Fruit fly (Drosophila melanogaster) whole organism, embryonic: Measurements from ENCODE around the gene HDAC3.
A peak's percentile ranks its signal among the peaks of the same experiment; 100 is the strongest.

ENCODE experiments used
- Atf-2 ChIP-seq: fragments of 200-800 bp; sonication (Bioruptor generic); optimal IDR thresholded peaks from 2 replicates; lab custom pipeline; 2016; ENCODE audit warnings: missing biosample characterization, missing genetic modification characterization
- Bdp1 ChIP-seq: fragments of 200-800 bp; sonication (Bioruptor generic); optimal IDR thresholded peaks from 3 replicates; lab custom pipeline; 2016; ENCODE audit warnings: missing biosample characterization, missing genetic modification characterization
- Blimp-1 ChIP-seq: fragments of 200-800 bp; sonication (Bioruptor generic); optimal IDR thresholded peaks from 3 replicates; lab custom pipeline; 2018; ENCODE audit warnings: missing biosample characterization, missing genetic modification characterization, mild to moderate bottlenecking, moderate library complexity, missing genetic modification reagents
- C15 ChIP-seq: fragments of 200-800 bp; sonication (Bioruptor generic); IDR thresholded peaks from 3 replicates; pipeline ENCODE4 v1.3.6; 2022; ENCODE audit warnings: missing biosample characterization, missing genetic modification characterization
- CG1024 ChIP-seq: fragments of 200-800 bp; sonication (Bioruptor generic); IDR thresholded peaks from 2 replicates; pipeline ENCODE4 v1.3.6; 2022; ENCODE audit warnings: missing biosample characterization, missing genetic modification characterization
- CG10366 ChIP-seq: fragments of 200-800 bp; sonication (Bioruptor generic); IDR thresholded peaks from 2 replicates; pipeline ENCODE4 v1.3.6; 2022; ENCODE audit warnings: missing biosample characterization, missing genetic modification characterization
- CG10565 ChIP-seq: fragments of 200-800 bp; sonication (Bioruptor generic); optimal IDR thresholded peaks from 3 replicates; lab custom pipeline; 2016; ENCODE audit warnings: missing biosample characterization, mild to moderate bottlenecking, missing genetic modification characterization
- CG10979 ChIP-seq: fragments of 200-800 bp; sonication (Bioruptor generic); optimal IDR thresholded peaks from 2 replicates; lab custom pipeline; 2018; ENCODE audit warnings: missing biosample characterization, mild to moderate bottlenecking, missing genetic modification characterization, moderate library complexity
- CG12155 ChIP-seq: fragments of 200-800 bp; sonication (Bioruptor generic); optimal IDR thresholded peaks from 3 replicates; lab custom pipeline; 2016; ENCODE audit warnings: missing biosample characterization, missing genetic modification characterization
- CG12236 ChIP-seq: fragments of 200-800 bp; sonication (Bioruptor generic); optimal IDR thresholded peaks from 2 replicates; lab custom pipeline; 2016; ENCODE audit warnings: missing biosample characterization, missing genetic modification characterization
- CG12391 ChIP-seq: fragments of 200-800 bp; sonication (Bioruptor generic); optimal IDR thresholded peaks from 3 replicates; lab custom pipeline; 2018; ENCODE audit warnings: missing biosample characterization, mild to moderate bottlenecking, missing genetic modification characterization, moderate library complexity
- CG14050 ChIP-seq: fragments of 200-800 bp; sonication (Bioruptor generic); IDR thresholded peaks from 3 replicates; pipeline ENCODE4 v1.3.6; 2022; ENCODE audit warnings: missing biosample characterization, missing genetic modification characterization
- CG14965 ChIP-seq: fragments of 200-800 bp; sonication (Bioruptor generic); optimal IDR thresholded peaks from 2 replicates; lab custom pipeline; 2016; ENCODE audit warnings: missing biosample characterization, missing genetic modification characterization, borderline replicate concordance
- CG15073 ChIP-seq: fragments of 200-800 bp; sonication (Bioruptor generic); optimal IDR thresholded peaks from 2 replicates; lab custom pipeline; 2016; ENCODE audit warnings: missing biosample characterization, missing genetic modification characterization
- CG15514 ChIP-seq: fragments of 200-800 bp; sonication (Bioruptor generic); optimal IDR thresholded peaks from 3 replicates; lab custom pipeline; 2017; ENCODE audit warnings: missing biosample characterization, missing genetic modification characterization, mild to moderate bottlenecking, moderate library complexity, missing genetic modification reagents
- CG1647 ChIP-seq: fragments of 200-800 bp; sonication (Bioruptor generic); optimal IDR thresholded peaks from 3 replicates; lab custom pipeline; 2016; ENCODE audit warnings: missing biosample characterization, missing genetic modification characterization
- CG17612 ChIP-seq: fragments of 200-800 bp; sonication (Bioruptor generic); IDR thresholded peaks from 2 replicates; pipeline ENCODE4 v1.3.6; 2022; ENCODE audit warnings: missing biosample characterization, missing genetic modification characterization
- CG17829 ChIP-seq: fragments of 200-800 bp; optimal IDR thresholded peaks from 2 replicates; lab custom pipeline; 2019; ENCODE audit warnings: missing biosample characterization, mild to moderate bottlenecking, missing genetic modification characterization, moderate library complexity
- CG30020 ChIP-seq: fragments of 200-800 bp; optimal IDR thresholded peaks from 2 replicates; lab custom pipeline; 2019; ENCODE audit warnings: missing biosample characterization, mild to moderate bottlenecking, missing genetic modification characterization, moderate library complexity
- CG34376 ChIP-seq: fragments of 200-800 bp; sonication (Bioruptor generic); optimal IDR thresholded peaks from 2 replicates; lab custom pipeline; 2018; ENCODE audit warnings: missing biosample characterization, mild to moderate bottlenecking, missing genetic modification characterization
- CG4360 ChIP-seq: fragments of 200-800 bp; sonication (Bioruptor generic); IDR thresholded peaks from 2 replicates; pipeline ENCODE4 v1.3.6; 2022; ENCODE audit warnings: missing biosample characterization, missing genetic modification characterization
- CG4730 ChIP-seq: fragments of 200-800 bp; sonication (Bioruptor generic); IDR thresholded peaks from 2 replicates; pipeline ENCODE4 v1.3.6; 2022; ENCODE audit warnings: missing biosample characterization, missing genetic modification characterization
- CG7839 ChIP-seq: fragments of 200-800 bp; sonication (Bioruptor generic); optimal IDR thresholded peaks from 3 replicates; lab custom pipeline; 2018; ENCODE audit warnings: missing biosample characterization, mild to moderate bottlenecking, missing genetic modification characterization, moderate library complexity
- CG8281 ChIP-seq: fragments of 200-800 bp; sonication (Bioruptor generic); optimal IDR thresholded peaks from 2 replicates; lab custom pipeline; 2018; ENCODE audit warnings: missing biosample characterization, mild to moderate bottlenecking, missing genetic modification characterization, moderate library complexity
- Ets65A ChIP-seq: fragments of 200-800 bp; sonication (Bioruptor generic); peaks from one replicate; lab custom pipeline; 2016; ENCODE audit warnings: missing biosample characterization, missing genetic modification characterization
- GATAe ChIP-seq: fragments of 200-800 bp; sonication (Bioruptor generic); conservative IDR thresholded peaks from 2 replicates; pipeline ENCODE4 v1.3.6; 2022; ENCODE audit warnings: missing biosample characterization, missing genetic modification characterization
- Lpt ChIP-seq: fragments of >200 bp; optimal IDR thresholded peaks from 2 replicates; lab custom pipeline; 2018; ENCODE audit warnings: missing biosample characterization, missing genetic modification characterization
- Med ChIP-seq: fragments of 200-800 bp; sonication (Bioruptor generic); peaks from one replicate; lab custom pipeline; 2016; ENCODE audit warnings: missing biosample characterization, missing genetic modification characterization, mild to moderate bottlenecking, inconsistent platforms, moderate library complexity
- Mrtf ChIP-seq: fragments of 200-800 bp; sonication (Bioruptor generic); IDR thresholded peaks from 3 replicates; pipeline ENCODE4 v1.3.6; 2022; ENCODE audit warnings: missing biosample characterization, missing genetic modification characterization
- Neu2 ChIP-seq: fragments of 200-800 bp; sonication (Bioruptor generic); optimal IDR thresholded peaks from 3 replicates; lab custom pipeline; 2016; ENCODE audit warnings: missing biosample characterization, missing genetic modification characterization, borderline replicate concordance
- Nf-YA ChIP-seq: fragments of 200-800 bp; sonication (Bioruptor generic); IDR thresholded peaks from 2 replicates; pipeline ENCODE4 v1.3.6; 2022; ENCODE audit warnings: missing biosample characterization, missing genetic modification characterization
- Scr ChIP-seq: fragments of 200-800 bp; sonication (Bioruptor generic); IDR thresholded peaks from 2 replicates; pipeline ENCODE4 v1.3.6; 2022; ENCODE audit warnings: missing biosample characterization, missing genetic modification characterization; ENCODE audit not compliant: partially characterized antibody
- chm ChIP-seq: fragments of 200-800 bp; sonication (Bioruptor generic); IDR thresholded peaks from 2 replicates; pipeline ENCODE4 v1.3.6; 2022; ENCODE audit warnings: missing biosample characterization, missing genetic modification characterization
- dati ChIP-seq: fragments of 200-800 bp; sonication (Bioruptor generic); IDR thresholded peaks from 2 replicates; pipeline ENCODE4 v1.3.6; 2022; ENCODE audit warnings: missing biosample characterization, missing genetic modification characterization
- esg ChIP-seq: fragments of 200-800 bp; sonication (Bioruptor generic); conservative IDR thresholded peaks from 2 replicates; pipeline ENCODE4 v1.3.6; 2022; ENCODE audit warnings: missing biosample characterization, missing genetic modification characterization
- gce ChIP-seq: fragments of 200-800 bp; sonication (Bioruptor generic); IDR thresholded peaks from 3 replicates; pipeline ENCODE4 v1.3.6; 2022; ENCODE audit warnings: missing biosample characterization, missing genetic modification characterization
- gcm2 ChIP-seq: fragments of 200-800 bp; sonication (Bioruptor generic); optimal IDR thresholded peaks from 2 replicates; lab custom pipeline; 2016; ENCODE audit warnings: missing biosample characterization, missing genetic modification characterization
- gsb-n ChIP-seq: fragments of 200-800 bp; sonication (Bioruptor generic); optimal IDR thresholded peaks from 3 replicates; lab custom pipeline; 2018; ENCODE audit warnings: missing biosample characterization, mild to moderate bottlenecking, missing genetic modification characterization
- ind ChIP-seq: fragments of 200-800 bp; sonication (Bioruptor generic); optimal IDR thresholded peaks from 3 replicates; lab custom pipeline; 2016; ENCODE audit warnings: missing biosample characterization, missing genetic modification characterization
- lilli ChIP-seq: fragments of 200-800 bp; sonication (Bioruptor generic); optimal IDR thresholded peaks from 3 replicates; lab custom pipeline; 2016; ENCODE audit warnings: missing biosample characterization, missing genetic modification characterization
- lola ChIP-seq, 3 experiments: fragments of >200 bp in 2 of 3; fragments of 200-800 bp in 1 of 3; sonication (Bioruptor generic) in 1 of 3; optimal IDR thresholded peaks; 2 replicates each; lab custom pipeline; 2017 to 2019; ENCODE audit warnings: missing biosample characterization in 3 of 3, missing genetic modification characterization in 3 of 3, mild to moderate bottlenecking in 1 of 3, moderate library complexity in 1 of 3
- maf-S ChIP-seq: fragments of 200-800 bp; sonication (Bioruptor generic); optimal IDR thresholded peaks from 2 replicates; lab custom pipeline; 2016; ENCODE audit warnings: missing biosample characterization, missing genetic modification characterization
- pita ChIP-seq: fragments of 200-800 bp; sonication (Bioruptor generic); optimal IDR thresholded peaks from 2 replicates; lab custom pipeline; 2017; ENCODE audit warnings: missing biosample characterization, mild to moderate bottlenecking, missing genetic modification characterization
- ro ChIP-seq: fragments of 200-800 bp; sonication (Bioruptor generic); IDR thresholded peaks from 2 replicates; pipeline ENCODE4 v1.3.6; 2022; ENCODE audit warnings: missing biosample characterization, missing genetic modification characterization
- row ChIP-seq: fragments of 200-800 bp; sonication (Bioruptor generic); IDR thresholded peaks from 3 replicates; pipeline ENCODE4 v1.3.6; 2022; ENCODE audit warnings: missing biosample characterization, missing genetic modification characterization
- salm ChIP-seq: fragments of 200-800 bp; sonication (Bioruptor generic); optimal IDR thresholded peaks from 2 replicates; lab custom pipeline; 2018; ENCODE audit warnings: missing biosample characterization, mild to moderate bottlenecking, missing genetic modification characterization
- sug ChIP-seq: fragments of 200-800 bp; optimal IDR thresholded peaks from 2 replicates; lab custom pipeline; 2019; ENCODE audit warnings: missing biosample characterization, mild to moderate bottlenecking, missing genetic modification characterization, moderate library complexity
- trem ChIP-seq: fragments of 200-800 bp; optimal IDR thresholded peaks from 3 replicates; lab custom pipeline; 2019; ENCODE audit warnings: missing biosample characterization, mild to moderate bottlenecking, missing genetic modification characterization, moderate library complexity
- trh ChIP-seq: fragments of 200-800 bp; sonication (Bioruptor generic); optimal IDR thresholded peaks from 2 replicates; lab custom pipeline; 2016; ENCODE audit warnings: missing biosample characterization, missing genetic modification characterization
- zfh1 ChIP-seq: fragments of 200-800 bp; sonication (Bioruptor generic); IDR thresholded peaks from 3 replicates; pipeline ENCODE4 v1.3.6; 2022; ENCODE audit warnings: missing biosample characterization, missing genetic modification characterization

HDAC3 gene

dm6 chr3R:5517002-5517875, 42.8 kb upstream of the HDAC3 start, which contains the start of gene Itpr (continued):
- no peak for TF ChIP-seq CG15514 (GFP tag; lab: Kevin White, UChicago)
- peak; percentile 9; the same call in 1 of the 2 replicates for TF ChIP-seq CG4360 (GFP tag; lab: Robert Waterston, UW)
- no peak for TF ChIP-seq ro
- no peak for TF ChIP-seq CG30020 (tag; lab: Kevin White, UChicago)
- TF ChIP-seq chm: no peak
- no peak for TF ChIP-seq CG10366 (GFP tag; lab: Robert Waterston, UW)
- no peak for TF ChIP-seq CG12391
- no peak for TF ChIP-seq CG1647 (GFP tag; lab: Kevin White, UChicago)
- no peak for TF ChIP-seq CG12155
- TF ChIP-seq zfh1: 0 out of 3 replicates have a peak, but pooled peaks have one; percentile 3
- no peak for TF ChIP-seq dati
- no peak for TF ChIP-seq gcm2 (GFP tag; lab: Kevin White, UChicago)
- peak; percentile 86 for TF ChIP-seq Med (GFP tag; lab: Kevin White, UChicago)
- no peak for TF ChIP-seq salm
- no peak for TF ChIP-seq maf-S (GFP tag; lab: Kevin White, UChicago)
- TF ChIP-seq Lpt: no peak
- peak; percentile 15 for TF ChIP-seq CG34376
- TF ChIP-seq CG8281 (tag; lab: Kevin White, UChicago): peak; percentile 32
- no peak for TF ChIP-seq CG10565
- TF ChIP-seq Blimp-1: no peak
- TF ChIP-seq trem (tag; lab: Kevin White, UChicago): no peak
- peak; percentile 16 for TF ChIP-seq CG17829 (tag; lab: Kevin White, UChicago)
- TF ChIP-seq ind: no peak
- no peak for TF ChIP-seq Nf-YA
- TF ChIP-seq CG14050: no peak
- TF ChIP-seq CG15073 (GFP tag; lab: Kevin White, UChicago): no peak
- TF ChIP-seq CG4730 (GFP tag; lab: Robert Waterston, UW): no peak
- no peak for TF ChIP-seq Mrtf (GFP tag; lab: Robert Waterston, UW)
- TF ChIP-seq CG14965: no peak
- TF ChIP-seq C15 (GFP tag; lab: Robert Waterston, UW): no peak
- no peak for TF ChIP-seq CG10979 (tag; lab: Kevin White, UChicago)
- TF ChIP-seq CG17612: no peak
- TF ChIP-seq gsb-n (tag; lab: Kevin White, UChicago): no peak
- TF ChIP-seq pita: no peak
- no peak for TF ChIP-seq Neu2 (GFP tag; lab: Kevin White, UChicago)
- no peak for TF ChIP-seq CG1024 (GFP tag; lab: Robert Waterston, UW)
- TF ChIP-seq lola (GFP tag; optimal IDR thresholded peaks at IDR 0.05; lab: Kevin White, UChicago): no peak
- TF ChIP-seq sug (tag; lab: Kevin White, UChicago): peak; percentile 57
- no peak for TF ChIP-seq GATAe (GFP tag; lab: Robert Waterston, UW)
- no peak for TF ChIP-seq Scr
- no peak for TF ChIP-seq Ets65A
- no peak for TF ChIP-seq lilli
- no peak for TF ChIP-seq Bdp1
- no peak for TF ChIP-seq Atf-2 (GFP tag; lab: Kevin White, UChicago)
- TF ChIP-seq CG12236: no peak
- no peak for TF ChIP-seq esg
- no peak; the same call in 2 of the 3 replicates for TF ChIP-seq row
- TF ChIP-seq CG7839 (tag; lab: Kevin White, UChicago): no peak
- no peak for TF ChIP-seq gce (GFP tag; lab: Robert Waterston, UW)
- TF ChIP-seq trh (GFP tag; lab: Kevin White, UChicago): no peak
